Worm (Caenorhabditis elegans): ENCODE measurements around the gene T19C3.2.

Gene T19C3.2

DNA sequence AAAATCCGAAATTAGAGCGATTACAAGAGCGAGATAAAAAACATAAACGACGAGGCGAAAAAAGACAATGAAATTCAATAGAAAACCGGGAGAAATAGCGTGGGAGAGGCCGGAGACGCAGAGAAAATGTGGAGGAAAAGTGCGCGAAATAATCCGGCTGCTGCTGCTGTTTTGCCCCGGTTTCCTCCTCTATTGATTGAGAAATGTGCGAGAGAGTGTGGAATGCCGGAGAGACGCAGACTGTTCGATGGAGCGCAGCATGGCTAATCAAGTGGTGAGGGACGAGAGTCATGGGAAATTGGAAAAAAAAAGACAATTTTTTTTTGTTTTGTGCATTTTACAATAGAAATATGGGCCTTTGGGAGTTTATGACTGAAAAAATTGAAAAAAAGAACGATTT is 19.2 kb downstream of the T19C3.2 start (continued):
- TF ChIP-seq attf-5 (GFP tag; optimal IDR thresholded peaks at IDR 0.05) (peak; percentile 59), dpl-1 (GFP tag; optimal IDR thresholded peaks at IDR 0.05) (no peak), mcd-1 (GFP tag; IDR thresholded peaks at IDR 0.05) (peak; percentile 32; the same call in 1 of the 2 replicates), nhr-90 (tag; optimal IDR thresholded peaks at IDR 0.05) (no peak), snpc-1.1 (tag; optimal IDR thresholded peaks at IDR 0.05; ENCODE audit: insufficient read depth) (no peak), lin-40 (tag; optimal IDR thresholded peaks at IDR 0.05) (peak; percentile 55), chd-7 (tag; optimal IDR thresholded peaks at IDR 0.05) (peak; percentile 13)

DNA sequence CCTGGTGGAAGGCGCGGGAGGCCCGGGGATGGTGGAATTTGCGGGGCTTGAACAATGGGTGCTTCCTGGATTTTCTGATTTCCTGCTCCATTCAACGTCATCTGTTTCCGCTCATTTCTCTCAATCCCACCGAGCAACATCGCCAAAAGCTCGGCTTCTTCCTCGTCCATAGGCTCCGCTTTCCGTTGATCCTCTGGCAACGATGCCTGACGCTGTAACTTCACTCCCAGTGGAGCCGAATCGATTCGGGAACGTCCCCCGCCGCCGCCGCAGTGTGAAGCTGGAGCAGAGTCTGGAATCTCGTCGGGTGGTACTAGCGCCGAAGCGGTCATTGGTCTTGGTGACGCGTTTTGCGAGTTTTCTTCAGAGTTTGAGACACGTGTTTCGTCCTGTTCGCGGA is 21.9 kb downstream of the T19C3.2 start:
- no peak for TF ChIP-seq F33H1.4 (GFP tag; IDR thresholded peaks at IDR 0.05)
- no peak for TF ChIP-seq dpl-1 (GFP tag; optimal IDR thresholded peaks at IDR 0.05)
- no peak for TF ChIP-seq F55B11.4 (tag; optimal IDR thresholded peaks at IDR 0.05; ENCODE audit: borderline replicate concordance, insufficient read depth)
- TF ChIP-seq Y56A3A.18 (GFP tag; IDR thresholded peaks at IDR 0.05), result no peak
- TF ChIP-seq zfh-2 (GFP tag; conservative IDR thresholded peaks at IDR 0.05), result peak; percentile 70
- 0 out of 2 replicates have a peak, but pooled peaks have one; percentile 36 for TF ChIP-seq ztf-28 (GFP tag; IDR thresholded peaks at IDR 0.05)
- peak; percentile 42; the same call in 1 of the 2 replicates for TF ChIP-seq egrh-3 (GFP tag; IDR thresholded peaks at IDR 0.05)
- no peak for TF ChIP-seq ztf-6 (GFP tag; IDR thresholded peaks at IDR 0.05)

DNA sequence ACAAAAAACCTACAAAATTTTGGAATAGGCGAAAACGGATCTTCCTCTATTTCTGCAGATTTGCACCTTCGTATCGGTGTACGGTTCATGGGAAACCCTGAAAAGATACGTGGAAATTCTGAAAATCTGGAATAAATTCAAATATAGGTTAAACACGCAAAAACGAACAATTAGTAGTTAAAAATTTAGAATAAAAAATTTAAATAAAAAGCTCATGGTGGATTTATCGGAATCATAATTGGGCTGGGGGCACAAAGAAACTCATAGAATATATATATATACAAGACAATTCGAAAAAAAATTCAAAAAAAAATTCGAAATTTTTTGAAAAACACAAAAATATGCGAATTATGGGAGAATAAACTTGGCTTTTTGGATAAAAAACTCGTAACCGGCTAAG is 30.4 kb downstream of the T19C3.2 start, which contains the start of gene helq-1:
Gene helq-1 (minus strand): TSS at position 101 of the 400 bp plus-strand sequence.
- TF ChIP-seq tbx-9 (tag; optimal IDR thresholded peaks at IDR 0.05; ENCODE audit: borderline replicate concordance), result no peak
- no peak for TF ChIP-seq ZK185.1 (tag; optimal IDR thresholded peaks at IDR 0.05; ENCODE audit: poor library complexity, severe bottlenecking)
- TF ChIP-seq T26A5.8 (tag; optimal IDR thresholded peaks at IDR 0.05), result no peak
- TF ChIP-seq aptf-2 (GFP tag; conservative IDR thresholded peaks at IDR 0.05), result no peak
- TF ChIP-seq fkh-3 (tag; optimal IDR thresholded peaks at IDR 0.05), result no peak
- no peak for TF ChIP-seq Y53G8AR.9 (GFP tag; conservative IDR thresholded peaks at IDR 0.05)
- TF ChIP-seq gei-17 (GFP tag; optimal IDR thresholded peaks at IDR 0.05), result no peak
- TF ChIP-seq hlh-12 (tag; optimal IDR thresholded peaks at IDR 0.05), result no peak

DNA sequence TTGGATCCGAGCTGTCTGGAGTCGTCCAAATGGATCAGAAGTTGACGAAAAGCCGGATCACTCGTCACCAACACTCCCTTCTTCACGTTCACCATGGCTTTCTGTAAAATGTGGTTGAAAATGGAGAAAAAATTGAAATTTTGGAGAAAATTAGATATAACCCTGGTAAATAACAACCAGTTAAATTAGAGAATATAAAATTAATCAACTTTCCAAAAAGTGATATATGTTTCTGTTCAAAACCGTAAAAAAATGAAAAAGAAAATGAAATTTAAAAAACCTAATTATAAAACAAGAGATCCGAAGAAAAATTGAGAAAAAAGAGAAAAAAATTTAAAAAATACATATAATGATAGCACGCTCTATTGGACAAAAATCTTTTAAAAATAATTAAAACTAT is 39.9 kb downstream of the T19C3.2 start, which contains the start of gene gtf-2H5:
Gene gtf-2H5 (minus strand): TSS at position 101 of the 400 bp plus-strand sequence.
- TF ChIP-seq madf-3 (GFP tag; IDR thresholded peaks at IDR 0.05) (no peak), lin-54 (GFP tag; optimal IDR thresholded peaks at IDR 0.05) (no peak), K12H6.12 (tag; optimal IDR thresholded peaks at IDR 0.05) (no peak), nhr-179 (tag; optimal IDR thresholded peaks at IDR 0.05) (no peak), nhr-90 (tag; optimal IDR thresholded peaks at IDR 0.05) (no peak), madf-6 (GFP tag; IDR thresholded peaks at IDR 0.05) (no peak), K11D2.4 (GFP tag; IDR thresholded peaks at IDR 0.05) (no peak), F10E7.11 (tag; optimal IDR thresholded peaks at IDR 0.05) (no peak), hrde-1 (tag; optimal IDR thresholded peaks at IDR 0.05; ENCODE audit: borderline replicate concordance) (no peak), ceh-58 (GFP tag; IDR thresholded peaks at IDR 0.05) (no peak), madf-10 (tag; optimal IDR thresholded peaks at IDR 0.05) (no peak), B0261.1 (tag; optimal IDR thresholded peaks at IDR 0.05) (no peak), snpc-4 (GFP tag; optimal IDR thresholded peaks at IDR 0.05) (no peak), snpc-4 (tag; optimal IDR thresholded peaks at IDR 0.05) (no peak), mxl-1 (tag; optimal IDR thresholded peaks at IDR 0.05) (no peak), ztf-3 (GFP tag; optimal IDR thresholded peaks at IDR 0.05) (no peak), hmg-1.2 (GFP tag; IDR thresholded peaks at IDR 0.05) (no peak), lin-40 (tag; optimal IDR thresholded peaks at IDR 0.05) (no peak), F57C9.4 (tag; optimal IDR thresholded peaks at IDR 0.05) (no peak), ceh-100 (GFP tag; IDR thresholded peaks at IDR 0.05) (no peak), nfya-2 (GFP tag; IDR thresholded peaks at IDR 0.05) (no peak)
